Worm (Caenorhabditis elegans) whole organism, midembryonic: ENCODE data around the gene pcs-1.

Experiments used
- T22C8.4 ChIP-seq: fragments of 200-800 bp; sonication (Bioruptor generic); IDR thresholded peaks from 2 replicates; pipeline ENCODE4 v1.3.6; 2022; ENCODE audit warnings: missing genetic modification characterization, missing compliant biosample characterization
- cog-1 ChIP-seq: sonication (generic microtip); optimal IDR thresholded peaks from 2 replicates; lab custom pipeline; 2016; ENCODE audit warnings: missing genetic modification characterization, missing compliant biosample characterization
- flt-1 ChIP-seq: fragments of 200-800 bp; sonication (Bioruptor generic); IDR thresholded peaks from 2 replicates; pipeline ENCODE4 v1.3.6; 2022; ENCODE audit warnings: missing genetic modification characterization, missing compliant biosample characterization
- klf-2 ChIP-seq: fragments of 200-800 bp; sonication (Bioruptor generic); conservative IDR thresholded peaks from 2 replicates; pipeline ENCODE4 v1.3.6; 2022; ENCODE audit warnings: missing genetic modification reagents, missing genetic modification characterization, missing compliant biosample characterization
- med-1 ChIP-seq: sonication (generic microtip); optimal IDR thresholded peaks from 2 replicates; lab custom pipeline; 2017; ENCODE audit warnings: missing genetic modification characterization, mild to moderate bottlenecking, missing compliant biosample characterization, antibody characterized with exemption, missing genetic modification reagents; ENCODE audit not compliant: insufficient read depth
- ref-1 ChIP-seq: fragments of 200-800 bp; sonication (Bioruptor generic); conservative IDR thresholded peaks from 2 replicates; pipeline ENCODE4 v1.3.6; 2022; ENCODE audit warnings: missing genetic modification reagents, missing genetic modification characterization, missing compliant biosample characterization
- tab-1 ChIP-seq: fragments of 200-800 bp; sonication (Bioruptor generic); IDR thresholded peaks from 2 replicates; pipeline ENCODE4 v1.3.6; 2022; ENCODE audit warnings: missing genetic modification characterization, missing compliant biosample characterization
- ztf-23 ChIP-seq: fragments of 200-800 bp; sonication (Bioruptor generic); IDR thresholded peaks from 2 replicates; pipeline ENCODE4 v1.3.6; 2022; ENCODE audit warnings: missing genetic modification reagents, missing genetic modification characterization, missing compliant biosample characterization
- ztf-29 ChIP-seq: fragments of 200-800 bp; sonication (Bioruptor generic); IDR thresholded peaks from 2 replicates; pipeline ENCODE4 v1.3.6; 2022; ENCODE audit warnings: missing genetic modification reagents, missing genetic modification characterization, missing compliant biosample characterization

Gene pcs-1

DNA sequence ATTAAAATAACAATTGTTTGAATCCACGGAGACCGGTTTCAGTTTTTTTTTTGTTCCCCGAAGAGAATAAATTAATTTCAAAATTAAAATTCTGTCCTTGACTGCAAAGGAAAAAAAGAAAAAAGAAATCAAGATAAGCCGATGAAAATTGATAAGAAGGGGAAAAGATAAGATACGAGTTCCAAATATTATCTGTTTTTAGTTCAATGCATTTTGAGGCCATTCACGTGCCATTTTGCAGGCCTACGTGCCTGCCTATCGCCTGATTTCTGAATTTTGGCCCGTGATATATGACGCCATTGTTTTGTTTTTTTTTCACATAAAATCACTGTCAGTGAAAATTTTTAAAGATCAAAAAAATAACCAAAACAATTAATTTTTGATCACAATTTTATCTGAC is 33.9 kb upstream of the pcs-1 start:
- no peak for TF ChIP-seq ref-1 (GFP tag; lab: Robert Waterston, UW)
- no peak for TF ChIP-seq T22C8.4 (GFP tag; lab: Robert Waterston, UW)
- no peak for TF ChIP-seq flt-1
- no peak for TF ChIP-seq med-1 (GFP tag; lab: Kevin White, UChicago)
- TF ChIP-seq tab-1 (GFP tag; lab: Robert Waterston, UW) = no peak
- no peak for TF ChIP-seq klf-2 (GFP tag; lab: Robert Waterston, UW)
- no peak for TF ChIP-seq ztf-23
- no peak for TF ChIP-seq ztf-29 (GFP tag; lab: Robert Waterston, UW)
- no peak for TF ChIP-seq cog-1

DNA sequence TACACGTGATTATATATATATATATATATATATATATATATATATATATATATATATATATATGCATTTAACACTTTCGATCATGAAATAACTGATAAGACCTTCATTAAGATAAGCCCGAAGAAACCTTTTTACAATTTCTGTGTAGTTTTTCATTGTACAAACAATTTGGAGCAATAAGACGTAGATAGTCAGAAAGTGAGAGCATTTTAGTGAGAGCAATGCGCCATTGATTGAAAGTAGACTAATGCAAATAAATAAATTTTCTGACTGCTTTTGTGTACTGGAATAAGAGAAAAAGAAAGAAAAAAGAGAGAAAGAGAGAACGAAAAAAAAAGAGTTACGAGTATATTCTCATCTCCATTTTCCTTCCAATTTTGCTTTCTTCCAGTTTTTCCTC is 27.1 kb upstream of the pcs-1 start:
- no peak for TF ChIP-seq cog-1
- TF ChIP-seq med-1 (GFP tag; lab: Kevin White, UChicago) = no peak
- no peak for TF ChIP-seq ztf-29 (GFP tag; lab: Robert Waterston, UW)
- no peak for TF ChIP-seq klf-2 (GFP tag; lab: Robert Waterston, UW)
- TF ChIP-seq ztf-23 = no peak
- no peak for TF ChIP-seq flt-1
- TF ChIP-seq ref-1 (GFP tag; lab: Robert Waterston, UW) = no peak
- TF ChIP-seq T22C8.4 (GFP tag; lab: Robert Waterston, UW) = no peak
- TF ChIP-seq tab-1 (GFP tag; lab: Robert Waterston, UW) = no peak

DNA sequence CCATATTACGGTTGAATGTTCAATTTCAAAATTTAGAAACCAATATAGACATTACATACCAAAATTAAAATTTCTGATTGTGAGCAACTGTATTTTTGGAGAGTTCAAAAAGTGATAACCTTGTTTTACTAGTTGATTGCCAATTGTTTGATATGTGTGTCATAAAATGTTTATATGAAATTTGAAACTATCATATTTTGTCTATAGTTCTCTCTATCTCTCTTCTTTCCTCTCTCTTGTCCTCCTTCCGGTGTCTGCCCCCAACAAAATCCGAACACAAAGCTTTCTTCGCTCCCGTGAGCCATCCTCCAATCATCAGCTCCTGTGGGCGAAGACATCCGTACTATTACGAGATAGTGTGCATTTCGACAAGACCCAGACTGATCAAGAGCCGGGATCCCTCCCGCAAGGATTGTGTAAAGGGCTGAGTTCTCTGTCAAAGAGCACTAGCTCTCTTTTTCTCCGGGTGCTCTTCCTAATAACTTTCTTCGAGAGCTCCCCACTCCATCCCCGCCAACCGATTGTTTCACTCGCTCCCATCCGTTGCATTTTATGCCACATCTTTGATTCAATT is 24.9 kb upstream of the pcs-1 start:
- TF ChIP-seq ztf-23 (no peak), med-1 (GFP tag; lab: Kevin White, UChicago) (no peak), tab-1 (GFP tag; lab: Robert Waterston, UW) (no peak), ztf-29 (GFP tag; lab: Robert Waterston, UW) (no peak), ref-1 (GFP tag; lab: Robert Waterston, UW) (no peak), cog-1 (no peak), klf-2 (GFP tag; lab: Robert Waterston, UW) (no peak), T22C8.4 (GFP tag; lab: Robert Waterston, UW) (no peak), flt-1 (no peak)

DNA sequence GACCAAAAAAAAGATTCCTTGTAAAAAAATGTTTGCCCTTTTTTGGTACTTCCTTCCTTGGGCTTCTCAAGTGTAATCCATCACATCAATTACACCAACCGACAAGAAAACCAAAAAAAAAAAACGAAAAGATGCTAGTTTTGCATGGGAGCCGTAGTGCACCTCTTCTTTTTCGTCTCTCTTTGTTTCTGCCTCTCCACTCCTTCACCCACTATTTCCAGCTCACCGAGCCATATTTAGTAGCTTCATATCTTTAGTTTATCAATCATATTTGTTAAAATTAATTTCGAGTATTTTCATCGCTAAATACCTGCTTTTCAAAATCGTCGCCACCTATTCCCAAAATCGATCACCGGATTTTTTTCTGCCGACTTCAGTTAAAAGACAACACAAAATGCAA is 23.2 kb upstream of the pcs-1 start, which contains the start of gene F07A11.4:
Gene F07A11.4 (plus strand): TSS at position 301 of the 400 bp plus-strand sequence.
- TF ChIP-seq cog-1 = no peak
- TF ChIP-seq ztf-23 = no peak
- TF ChIP-seq klf-2 (GFP tag; lab: Robert Waterston, UW) = no peak
- TF ChIP-seq ztf-29 (GFP tag; lab: Robert Waterston, UW) = no peak
- no peak for TF ChIP-seq tab-1 (GFP tag; lab: Robert Waterston, UW)
- no peak for TF ChIP-seq med-1 (GFP tag; lab: Kevin White, UChicago)
- no peak for TF ChIP-seq T22C8.4 (GFP tag; lab: Robert Waterston, UW)
- TF ChIP-seq ref-1 (GFP tag; lab: Robert Waterston, UW) = no peak
- TF ChIP-seq flt-1 = no peak

DNA sequence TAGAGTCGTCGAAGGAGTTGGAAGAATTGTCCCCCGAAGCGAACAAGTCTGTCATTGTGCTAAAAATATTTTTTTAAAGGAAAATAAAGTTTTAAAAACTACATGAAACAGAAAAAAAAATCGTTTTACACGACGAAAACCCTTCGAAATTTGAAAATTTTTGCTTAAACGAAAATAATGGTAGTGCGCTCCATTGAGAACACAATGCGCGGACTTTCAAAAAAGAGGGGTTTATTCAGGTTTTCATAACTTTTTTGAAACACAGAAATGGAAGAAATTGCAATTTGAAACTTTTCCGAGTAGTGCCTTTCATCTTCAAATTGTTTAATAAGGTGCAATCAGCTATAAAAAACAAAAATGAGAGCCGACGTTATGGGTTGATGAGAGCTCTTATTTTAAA is 22.2 kb upstream of the pcs-1 start, which contains the start of gene npp-5:
Gene npp-5 (minus strand): TSS at position 59 of the 400 bp plus-strand sequence.
- TF ChIP-seq ztf-23 (no peak), cog-1 (no peak), med-1 (GFP tag; lab: Kevin White, UChicago) (no peak), klf-2 (GFP tag; lab: Robert Waterston, UW) (no peak), T22C8.4 (GFP tag; lab: Robert Waterston, UW) (no peak), flt-1 (no peak), ref-1 (GFP tag; lab: Robert Waterston, UW) (no peak), ztf-29 (GFP tag; lab: Robert Waterston, UW) (no peak), tab-1 (GFP tag; lab: Robert Waterston, UW) (no peak)

- TF ChIP-seq cog-1 (no peak), ztf-29 (GFP tag; lab: Robert Waterston, UW) (no peak), med-1 (GFP tag; lab: Kevin White, UChicago) (no peak), klf-2 (GFP tag; lab: Robert Waterston, UW) (no peak), ref-1 (GFP tag; lab: Robert Waterston, UW) (no peak), tab-1 (GFP tag; lab: Robert Waterston, UW) (no peak), T22C8.4 (GFP tag; lab: Robert Waterston, UW) (no peak), flt-1 (no peak), ztf-23 (no peak)
These were observed 18.7 kb upstream of the pcs-1 start for ce11 chrII:11596157-11596740.

DNA sequence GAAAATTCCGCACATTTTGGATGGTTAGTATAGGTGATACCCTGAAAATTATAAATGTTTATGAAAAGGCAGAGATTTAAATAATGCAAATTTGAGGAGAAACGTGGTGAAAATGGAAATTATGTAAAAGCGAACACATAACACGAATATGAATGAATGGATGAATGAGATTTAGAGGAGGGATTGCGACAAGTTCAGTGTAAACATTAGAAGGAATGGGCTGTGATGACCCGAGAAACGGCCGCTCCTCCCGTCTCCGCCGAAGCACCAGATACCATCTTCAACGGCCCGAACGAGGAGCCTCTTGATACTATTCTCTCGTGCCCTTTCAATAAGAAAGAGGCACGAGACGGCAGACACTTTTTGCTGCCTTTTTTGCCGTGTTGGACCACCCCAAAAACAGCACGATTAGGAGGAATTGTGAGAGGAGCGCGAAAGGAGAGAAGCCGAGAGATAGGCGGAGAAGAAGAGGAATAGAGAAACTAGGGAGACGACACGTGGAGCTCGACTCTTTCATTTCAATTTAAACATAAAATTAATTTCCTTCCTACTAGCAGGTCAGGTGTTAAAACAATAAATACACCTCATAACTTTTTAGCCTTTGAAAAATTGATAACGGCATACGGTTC is 17.9 kb upstream of the pcs-1 start, which contains the start of gene gfat-1:
Gene gfat-1 (minus strand): TSS at position 51 of the 629 bp plus-strand sequence.
- TF ChIP-seq cog-1 (no peak), klf-2 (GFP tag; lab: Robert Waterston, UW) (no peak), T22C8.4 (GFP tag; lab: Robert Waterston, UW) (no peak), tab-1 (GFP tag; lab: Robert Waterston, UW) (no peak), ztf-23 (no peak), ref-1 (GFP tag; lab: Robert Waterston, UW) (no peak), ztf-29 (GFP tag; lab: Robert Waterston, UW) (no peak), med-1 (GFP tag; lab: Kevin White, UChicago) (no peak), flt-1 (no peak)

DNA sequence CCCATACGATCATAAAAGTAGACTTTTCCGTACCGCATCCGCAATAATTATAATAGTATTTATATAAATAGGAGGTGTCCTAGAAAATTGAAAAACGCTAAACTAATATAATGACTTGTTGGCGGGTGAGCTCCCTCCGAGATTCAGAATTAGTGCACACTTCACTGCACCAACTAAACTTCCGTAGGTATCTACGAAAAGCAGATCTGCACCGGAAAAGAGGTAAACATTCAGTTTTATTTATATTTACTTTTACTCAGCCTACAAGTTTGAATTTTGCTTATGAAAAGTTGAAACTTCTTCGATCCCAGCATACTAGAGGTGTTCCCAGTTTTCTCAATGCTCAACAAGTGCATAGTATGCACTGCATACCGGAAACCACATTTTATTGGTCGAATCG is 14.5 kb upstream of the pcs-1 start, which contains the start of gene F07A11.1:
Gene F07A11.1 (minus strand): TSS at position 101 of the 400 bp plus-strand sequence.
- TF ChIP-seq med-1 (GFP tag; lab: Kevin White, UChicago) (no peak), ztf-29 (GFP tag; lab: Robert Waterston, UW) (no peak), ref-1 (GFP tag; lab: Robert Waterston, UW) (no peak)

DNA sequence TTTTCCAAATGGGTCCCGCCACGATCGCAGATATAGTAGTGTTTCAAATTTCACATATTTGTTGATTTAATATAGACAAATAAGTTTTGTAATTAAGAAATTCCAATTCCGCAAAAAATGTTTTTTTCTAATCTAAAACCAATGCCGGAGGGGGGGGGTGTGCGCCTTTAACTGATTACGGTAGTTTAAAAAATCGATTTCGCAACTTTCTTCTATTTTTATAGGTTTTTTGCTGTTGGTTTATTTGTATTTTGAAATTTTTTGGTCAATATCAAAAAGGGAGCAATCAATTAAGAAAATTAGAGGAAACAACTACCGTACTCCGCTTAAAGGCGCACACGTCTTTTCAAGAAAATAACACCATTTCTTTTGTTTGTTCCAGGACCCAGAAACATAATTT is 14.0 kb upstream of the pcs-1 start:
- TF ChIP-seq cog-1 = no peak
- TF ChIP-seq T22C8.4 (GFP tag; lab: Robert Waterston, UW) = no peak
- no peak for TF ChIP-seq tab-1 (GFP tag; lab: Robert Waterston, UW)
